Worm (Caenorhabditis elegans) whole organism, mixed stage, embryonic: ENCODE data around the gene F11D11.4.

ENCODE experiments used
- M03D4.4 ChIP-seq: sonication (generic microtip); optimal IDR thresholded peaks from 2 replicates; lab custom pipeline; 2017; ENCODE audit warnings: mild to moderate bottlenecking, missing genetic modification characterization, missing compliant biosample characterization
- ceh-83 ChIP-seq: fragments of 200-800 bp; sonication (Bioruptor generic); optimal IDR thresholded peaks from 2 replicates; lab custom pipeline; 2018; ENCODE audit warnings: mild to moderate bottlenecking, missing genetic modification characterization, missing compliant biosample characterization
- ces-1 ChIP-seq: fragments of 150-350 bp; optimal IDR thresholded peaks from 2 replicates; lab custom pipeline; 2014; ENCODE audit warnings: missing biosample characterization, missing genetic modification reagents, missing genetic modification characterization
- mep-1 ChIP-seq: fragments of 150-350 bp; optimal IDR thresholded peaks from 2 replicates; lab custom pipeline; 2017; ENCODE audit warnings: missing biosample characterization, missing genetic modification reagents, missing genetic modification characterization, inconsistent platforms
- mls-2 ChIP-seq: sonication (generic microtip); optimal IDR thresholded peaks from 2 replicates; lab custom pipeline; 2016; ENCODE audit warnings: mild to moderate bottlenecking, missing genetic modification characterization, moderate library complexity, missing compliant biosample characterization
- nhr-237 ChIP-seq: fragments of 150-350 bp; optimal IDR thresholded peaks from 2 replicates; lab custom pipeline; 2014; ENCODE audit warnings: missing biosample characterization, missing genetic modification characterization
- nhr-28 ChIP-seq: fragments of 150-350 bp; optimal IDR thresholded peaks from 2 replicates; lab custom pipeline; 2014; ENCODE audit warnings: missing biosample characterization, missing genetic modification characterization
- pha-4 ChIP-seq: fragments of 150-350 bp; optimal IDR thresholded peaks from 2 replicates; lab custom pipeline; 2018; ENCODE audit warnings: missing biosample characterization, missing genetic modification reagents, missing genetic modification characterization
- snpc-4 ChIP-seq: fragments of 150-350 bp; optimal IDR thresholded peaks from 2 replicates; lab custom pipeline; 2014; ENCODE audit warnings: missing biosample characterization, missing genetic modification characterization
- unc-62 ChIP-seq: fragments of 150-350 bp; optimal IDR thresholded peaks from 2 replicates; lab custom pipeline; 2014; ENCODE audit warnings: missing biosample characterization, missing genetic modification reagents, missing genetic modification characterization
- zip-8 ChIP-seq: fragments of 150-350 bp; optimal IDR thresholded peaks from 2 replicates; lab custom pipeline; 2014; ENCODE audit warnings: missing biosample characterization, missing genetic modification characterization

ce11 chrV:18748726-18749125, 12.5 kb upstream of the F11D11.4 start, which contains the start of gene clec-252:
- TF ChIP-seq nhr-237 (no peak), nhr-28 (tag; lab: Kevin White, UChicago) (no peak), pha-4 (tag; lab: Kevin White, UChicago) (no peak), ces-1 (no peak), unc-62 (GFP tag; lab: Kevin White, UChicago) (no peak), M03D4.4 (tag; lab: Kevin White, UChicago) (no peak), mls-2 (no peak), mep-1 (no peak), zip-8 (tag; lab: Kevin White, UChicago) (no peak), snpc-4 (no peak), ceh-83 (GFP tag; lab: Kevin White, UChicago) (no peak)
